Worm (Caenorhabditis elegans): ENCODE results near the gene ccar-1.
A peak's percentile ranks its signal among the peaks of the same experiment; 100 is the strongest.

DNA sequence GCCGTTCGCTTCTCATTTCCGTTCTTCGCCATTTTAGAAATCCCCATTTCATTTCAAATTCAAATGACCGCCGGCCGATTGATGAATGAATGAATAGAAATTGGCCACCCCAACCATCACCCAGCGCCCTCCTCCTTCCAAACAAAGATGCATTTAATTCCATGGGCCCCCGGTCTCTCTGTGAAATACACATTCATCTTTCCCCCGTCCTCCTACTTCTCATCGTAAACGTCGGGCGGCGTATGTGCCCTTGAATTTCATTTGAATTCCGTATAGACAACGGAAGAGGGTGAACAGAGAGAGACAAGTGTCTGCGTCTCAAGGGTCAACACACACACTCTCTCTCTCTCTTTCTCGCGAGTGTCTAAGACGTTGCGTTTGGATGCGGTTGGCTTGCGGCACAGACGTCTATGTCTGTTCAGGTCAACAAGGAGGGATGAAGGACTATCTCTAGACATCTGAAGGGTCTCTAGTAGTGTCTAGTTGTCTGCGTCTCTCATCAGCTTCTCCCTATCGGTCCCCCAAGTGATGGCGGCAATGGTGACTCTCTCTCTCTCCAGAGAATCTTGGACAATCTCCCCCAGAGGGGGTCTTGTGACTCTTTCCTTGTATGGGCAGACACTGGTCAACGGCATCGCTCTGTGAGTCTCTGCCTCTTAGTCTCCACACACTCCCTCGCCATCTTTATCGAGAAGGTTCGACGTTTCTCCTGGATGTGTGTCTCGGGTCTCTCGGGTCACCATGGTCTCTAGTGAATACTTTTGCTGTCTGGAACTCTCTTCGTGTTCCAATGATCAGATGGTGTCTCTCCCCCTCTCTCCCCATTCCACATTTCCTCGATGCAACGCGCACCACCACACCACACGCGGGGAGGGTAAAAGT, 38.5 kb upstream of the ccar-1 start:
- no peak for TF ChIP-seq lin-39 (tag; optimal IDR thresholded peaks at IDR 0.05)
- TF ChIP-seq nhr-11 (tag; optimal IDR thresholded peaks at IDR 0.05) = peak; percentile 49
